Fruit fly (Drosophila melanogaster) whole organism, prepupa: ENCODE data around the gene dop.

Experiments
- CG16779 ChIP-seq: fragments of 200-800 bp; sonication (Bioruptor generic); optimal IDR thresholded peaks from 3 replicates; lab custom pipeline; 2017; ENCODE audit warnings: missing biosample characterization, mild to moderate bottlenecking, missing genetic modification characterization
- CG3919 ChIP-seq: fragments of 200-800 bp; sonication (Bioruptor generic); optimal IDR thresholded peaks from 3 replicates; lab custom pipeline; 2016; ENCODE audit warnings: missing biosample characterization, missing genetic modification characterization
- Hr39 ChIP-seq: fragments of 200-800 bp; sonication (Bioruptor generic); optimal IDR thresholded peaks from 2 replicates; lab custom pipeline; 2016; ENCODE audit warnings: missing biosample characterization, missing genetic modification characterization
- dac ChIP-seq: fragments of 200-800 bp; sonication (Bioruptor generic); optimal IDR thresholded peaks from 2 replicates; lab custom pipeline; 2017; ENCODE audit warnings: missing biosample characterization, mild to moderate bottlenecking, missing genetic modification characterization
- lz ChIP-seq: fragments of 200-800 bp; sonication (Bioruptor generic); optimal IDR thresholded peaks from 3 replicates; lab custom pipeline; 2016; ENCODE audit warnings: missing biosample characterization, missing genetic modification characterization

- TF ChIP-seq dac (GFP tag; lab: Kevin White, UChicago) (no peak), Hr39 (GFP tag; lab: Kevin White, UChicago) (no peak), lz (GFP tag; lab: Kevin White, UChicago) (no peak), CG3919 (no peak), CG16779 (tag; lab: Kevin White, UChicago) (no peak)
Observed at dm6 chr3L:15624097-15624496, 58.3 kb downstream of the dop start.
